Fruit fly (Drosophila melanogaster): ENCODE results near the gene CG9483.

Gene CG9483

DNA sequence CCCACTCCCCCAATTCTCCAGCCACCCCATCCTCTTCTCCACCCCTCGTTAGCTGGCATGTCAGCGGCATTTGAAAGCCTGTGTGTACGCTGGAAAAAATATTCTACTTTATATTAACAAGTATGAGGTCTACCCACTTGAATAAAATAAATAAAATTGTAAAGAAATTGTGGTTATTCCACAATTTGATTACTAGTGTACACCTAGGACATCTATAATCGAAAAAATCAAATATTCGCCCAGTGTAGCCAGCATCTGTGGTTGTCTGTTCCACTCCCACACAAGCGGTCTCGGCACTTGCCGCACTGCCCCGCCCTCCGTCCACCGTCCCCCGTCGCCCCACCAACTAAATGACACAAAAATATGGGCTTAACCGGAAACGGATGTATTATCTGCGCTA lies 5.8 kb upstream of the CG9483 start (continued):
- peak; percentile 45 for TF ChIP-seq CG6808 (GFP tag; optimal IDR thresholded peaks at IDR 0.05)
- TF ChIP-seq Sox15 (GFP tag; optimal IDR thresholded peaks at IDR 0.05), result no peak
- no peak for TF ChIP-seq CG4318 (GFP tag; optimal IDR thresholded peaks at IDR 0.05)
- TF ChIP-seq spab (GFP tag; optimal IDR thresholded peaks at IDR 0.05), result peak; percentile 31
- peak; percentile 50 for TF ChIP-seq Eip75B (GFP tag; optimal IDR thresholded peaks at IDR 0.05)
- no peak for TF ChIP-seq CG8632 (GFP tag; optimal IDR thresholded peaks at IDR 0.05)
- TF ChIP-seq CG8119 (GFP tag; IDR thresholded peaks at IDR 0.05), result peak; percentile 61; the same call in 1 of the 3 replicates
- TF ChIP-seq Hr4 (GFP tag; optimal IDR thresholded peaks at IDR 0.05), result peak; percentile 32

DNA sequence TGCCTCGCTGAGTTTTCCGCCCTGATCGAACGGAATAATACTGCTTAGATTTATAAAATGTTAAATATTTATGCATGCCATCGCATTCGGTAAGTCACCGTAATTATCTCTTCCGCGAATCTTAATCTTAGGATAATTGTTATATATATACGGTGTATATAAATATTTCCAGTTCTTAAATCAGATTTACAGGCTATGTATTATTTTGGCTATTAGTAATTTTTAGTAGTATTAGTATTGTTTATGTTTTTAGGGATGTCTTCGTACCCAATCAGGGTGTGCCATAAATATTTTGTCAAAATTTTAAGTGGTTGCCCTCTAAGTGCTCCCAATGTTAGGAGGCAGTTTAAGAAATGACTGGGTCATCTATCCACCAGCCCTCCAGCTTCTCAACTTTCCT lies 4.1 kb upstream of the CG9483 start, which contains the start of gene CG32986:
Gene CG32986 (plus strand): TSS at position 301 of the 400 bp plus-strand sequence.
- no peak for TF ChIP-seq salr (GFP tag; optimal IDR thresholded peaks at IDR 0.05)
- TF ChIP-seq achi (GFP tag; optimal IDR thresholded peaks at IDR 0.05), result no peak
- TF ChIP-seq fd85E (GFP tag; optimal IDR thresholded peaks at IDR 0.05), result no peak
- no peak for TF ChIP-seq CG6854 (GFP tag; optimal IDR thresholded peaks at IDR 0.05)
- TF ChIP-seq CG15336 (GFP tag; IDR thresholded peaks at IDR 0.05), result no peak
- TF ChIP-seq fd59A (GFP tag; optimal IDR thresholded peaks at IDR 0.05), result no peak
- TF ChIP-seq CG6808 (GFP tag; optimal IDR thresholded peaks at IDR 0.05), result no peak
- no peak for TF ChIP-seq Ets96B (tag; optimal IDR thresholded peaks at IDR 0.05)
- TF ChIP-seq CG6163 (GFP tag; IDR thresholded peaks at IDR 0.05), result no peak
- TF ChIP-seq CG10669 (GFP tag; optimal IDR thresholded peaks at IDR 0.05), result no peak
- TF ChIP-seq CG31627 (GFP tag; optimal IDR thresholded peaks at IDR 0.05), result no peak

DNA sequence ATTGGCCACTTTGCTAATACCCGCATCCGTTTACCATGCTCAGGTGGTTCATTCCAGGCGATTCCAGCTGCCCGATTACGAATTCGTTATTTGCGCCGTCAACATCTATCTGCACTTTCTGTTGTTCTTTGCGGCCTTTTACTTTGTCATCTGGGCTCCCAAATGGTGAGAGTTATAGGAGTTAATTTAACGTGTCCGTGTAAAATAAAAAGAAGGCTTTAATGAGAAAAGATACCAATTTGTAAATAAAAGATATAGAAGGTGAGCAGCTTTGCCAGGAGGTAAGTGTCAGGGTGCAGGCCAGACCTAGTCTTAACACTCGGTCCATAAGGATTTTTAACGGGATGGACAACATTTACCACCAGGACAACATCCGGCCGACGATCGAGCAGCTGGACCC lies 3.1 kb upstream of the CG9483 start, which contains the start of gene CG32987:
Gene CG32987 (plus strand): TSS at position 301 of the 400 bp plus-strand sequence.
- TF ChIP-seq svp (GFP tag) (peak; percentile 28), vri (GFP tag; optimal IDR thresholded peaks at IDR 0.05) (no peak), spab (GFP tag; optimal IDR thresholded peaks at IDR 0.05) (no peak), esn (GFP tag; optimal IDR thresholded peaks at IDR 0.05) (no peak), CG8119 (GFP tag; IDR thresholded peaks at IDR 0.05) (no peak)

DNA sequence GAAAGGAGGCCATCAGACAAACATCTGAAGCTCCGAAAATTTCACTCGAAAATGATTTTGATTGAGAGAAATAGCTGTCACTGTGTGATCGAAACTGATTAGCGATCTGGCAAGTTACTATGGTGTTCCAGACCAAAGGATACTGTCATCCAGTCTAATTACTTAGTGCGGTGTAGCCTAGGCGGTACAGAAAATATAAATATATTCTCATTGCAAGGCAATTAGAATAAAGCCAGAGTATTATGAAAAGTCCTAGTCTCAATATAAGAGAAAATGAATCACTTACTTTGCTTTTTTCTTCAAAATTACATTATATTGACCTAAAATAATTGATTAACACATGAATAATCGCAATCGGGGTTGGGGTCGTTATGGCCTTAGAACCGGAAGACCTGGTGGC lies 2.0 kb upstream of the CG9483 start, which contains the start of gene CG32988:
Gene CG32988 (plus strand): TSS at position 301 of the 400 bp plus-strand sequence.
- TF ChIP-seq salr (GFP tag; optimal IDR thresholded peaks at IDR 0.05) (no peak), Sox102F (GFP tag; optimal IDR thresholded peaks at IDR 0.05) (no peak), spab (GFP tag; optimal IDR thresholded peaks at IDR 0.05) (no peak), CG11294 (GFP tag; IDR thresholded peaks at IDR 0.05) (no peak), net (GFP tag; optimal IDR thresholded peaks at IDR 0.05) (no peak), CG9139 (GFP tag; optimal IDR thresholded peaks at IDR 0.05) (no peak), CG34406 (GFP tag; optimal IDR thresholded peaks at IDR 0.05) (no peak), Smox (GFP tag; optimal IDR thresholded peaks at IDR 0.05) (no peak), pdm3 (GFP tag; optimal IDR thresholded peaks at IDR 0.05) (no peak), CG6792 (GFP tag; optimal IDR thresholded peaks at IDR 0.05) (no peak), achi (GFP tag; optimal IDR thresholded peaks at IDR 0.05) (no peak), Hr38 (GFP tag; optimal IDR thresholded peaks at IDR 0.05) (no peak), Sox15 (GFP tag; optimal IDR thresholded peaks at IDR 0.05) (no peak), CG16779 (tag; optimal IDR thresholded peaks at IDR 0.05) (no peak)

DNA sequence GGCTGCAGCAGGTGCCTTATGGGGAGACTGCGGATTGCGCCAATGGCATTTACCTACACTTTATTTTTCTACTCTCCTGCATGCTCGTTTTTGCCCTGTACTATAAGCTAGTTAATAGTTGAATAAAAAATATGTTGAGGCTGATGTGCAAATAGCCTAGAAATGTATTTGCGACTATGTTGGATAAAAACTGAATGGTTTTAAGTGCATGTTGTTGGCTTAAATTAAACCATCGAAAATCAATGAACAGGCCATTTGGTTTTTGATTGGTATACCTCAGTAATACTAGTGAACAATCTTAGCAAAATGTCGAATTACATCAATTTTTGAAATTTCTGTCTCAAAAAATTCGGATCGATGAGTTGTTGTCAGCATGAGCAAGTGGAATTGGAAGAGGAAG lies 1.0 kb upstream of the CG9483 start, which contains the start of gene CG32983:
Gene CG32983 (plus strand): TSS at position 301 of the 400 bp plus-strand sequence.
- TF ChIP-seq CG11762 (GFP tag; optimal IDR thresholded peaks at IDR 0.05; ENCODE audit: insufficient read depth), result no peak
- TF ChIP-seq salr (GFP tag; optimal IDR thresholded peaks at IDR 0.05), result no peak
- TF ChIP-seq CG4318 (GFP tag; optimal IDR thresholded peaks at IDR 0.05), result no peak
- TF ChIP-seq svp (GFP tag), result no peak
- TF ChIP-seq CG34406 (GFP tag; optimal IDR thresholded peaks at IDR 0.05), result no peak
- no peak for TF ChIP-seq pdm3 (GFP tag; optimal IDR thresholded peaks at IDR 0.05)
- TF ChIP-seq cyc (GFP tag; optimal IDR thresholded peaks at IDR 0.05), result no peak
- TF ChIP-seq Lpt (GFP tag; optimal IDR thresholded peaks at IDR 0.05), result no peak
- no peak for TF ChIP-seq CG15336 (GFP tag; IDR thresholded peaks at IDR 0.05)
- TF ChIP-seq CG11902 (GFP tag; optimal IDR thresholded peaks at IDR 0.05), result no peak
- TF ChIP-seq vri (GFP tag; optimal IDR thresholded peaks at IDR 0.05), result no peak
- no peak for TF ChIP-seq lz (GFP tag; optimal IDR thresholded peaks at IDR 0.05)
- TF ChIP-seq esn (GFP tag; optimal IDR thresholded peaks at IDR 0.05), result no peak
- no peak for TF ChIP-seq Smox (GFP tag; optimal IDR thresholded peaks at IDR 0.05)

Measured in whole organism, prepupa.